Worm (Caenorhabditis elegans): ENCODE measurements around the gene F13E9.19.

- TF ChIP-seq T22C8.4 (GFP tag; IDR thresholded peaks at IDR 0.05) (no peak), klf-2 (GFP tag; conservative IDR thresholded peaks at IDR 0.05) (no peak), cog-1 (tag; optimal IDR thresholded peaks at IDR 0.05) (no peak), ztf-29 (GFP tag; IDR thresholded peaks at IDR 0.05) (no peak), ztf-23 (GFP tag; IDR thresholded peaks at IDR 0.05) (no peak), med-1 (GFP tag; optimal IDR thresholded peaks at IDR 0.05; ENCODE audit: insufficient read depth) (no peak), flt-1 (GFP tag; IDR thresholded peaks at IDR 0.05) (no peak)
Observed at ce11 chrIV:10852403-10852802, 46.8 kb upstream of the F13E9.19 start.

All from whole organism, midembryonic.